Worm (Caenorhabditis elegans) whole organism, L1 larva: Measurements from ENCODE around the gene M60.7.

ENCODE experiments used
- ceh-82 ChIP-seq, 3 experiments: fragments of 150-350 bp in 1 of 3; sonication (generic microtip) in 2 of 3; optimal IDR thresholded peaks; 2 replicates each; lab custom pipeline; 2014 to 2017; ENCODE audit warnings: missing biosample characterization in 3 of 3, missing genetic modification characterization in 3 of 3
- ceh-88 ChIP-seq: fragments of 200-800 bp; sonication (Bioruptor generic); IDR thresholded peaks from 2 replicates; pipeline ENCODE4 v1.3.6; 2022; ENCODE audit warnings: missing genetic modification characterization, missing compliant biosample characterization
- efl-1 ChIP-seq, 4 experiments: fragments of 150-350 bp; optimal IDR thresholded peaks in 3 of 4; peaks in 1 of 4; 1 replicate in 1 of 4; 2 replicates in 3 of 4; lab custom pipeline; 2014; ENCODE audit warnings: missing biosample characterization in 2 of 4, missing genetic modification characterization in 2 of 4, missing genetic modification reagents in 2 of 4
- egl-27 ChIP-seq, 2 experiments: fragments of 150-350 bp in 1 of 2; sonication (generic microtip); optimal IDR thresholded peaks; 3 replicates each; lab custom pipeline; 2017 to 2018; ENCODE audit warnings: missing biosample characterization in 2 of 2, missing genetic modification characterization in 2 of 2, missing genetic modification reagents in 2 of 2
- elt-2 ChIP-seq: sonication (generic microtip); optimal IDR thresholded peaks from 2 replicates; lab custom pipeline; 2016; ENCODE audit warnings: missing genetic modification characterization, mild to moderate bottlenecking, inconsistent platforms, missing compliant biosample characterization, missing genetic modification reagents
- elt-3 ChIP-seq, 6 experiments: fragments of 150-350 bp in 1 of 6; sonication (generic microtip); optimal IDR thresholded peaks; 2 replicates each; lab custom pipeline; 2017 to 2018; ENCODE audit warnings: missing biosample characterization in 6 of 6, missing genetic modification characterization in 6 of 6, inconsistent platforms in 1 of 6
- fkh-10 ChIP-seq: sonication (generic microtip); optimal IDR thresholded peaks from 2 replicates; lab custom pipeline; 2017; ENCODE audit warnings: missing biosample characterization, missing genetic modification reagents, missing genetic modification characterization
- lin-39 ChIP-seq: fragments of 150-350 bp; optimal IDR thresholded peaks from 2 replicates; lab custom pipeline; 2014; ENCODE audit warnings: missing biosample characterization, missing genetic modification reagents, missing genetic modification characterization
- nhr-11 ChIP-seq: fragments of 150-350 bp; optimal IDR thresholded peaks from 2 replicates; lab custom pipeline; 2014; ENCODE audit warnings: missing biosample characterization, missing genetic modification characterization
- nhr-28 ChIP-seq: fragments of 150-350 bp; optimal IDR thresholded peaks from 2 replicates; lab custom pipeline; 2014; ENCODE audit warnings: missing biosample characterization, missing genetic modification characterization
- nhr-76 ChIP-seq: sonication (generic microtip); optimal IDR thresholded peaks from 2 replicates; lab custom pipeline; 2017; ENCODE audit warnings: missing biosample characterization, missing genetic modification characterization
- unc-130 ChIP-seq: fragments of 150-350 bp; optimal IDR thresholded peaks from 2 replicates; lab custom pipeline; 2017; ENCODE audit warnings: missing biosample characterization, missing genetic modification characterization, inconsistent platforms
- zag-1 ChIP-seq: fragments of 150-350 bp; optimal IDR thresholded peaks from 2 replicates; lab custom pipeline; 2014; ENCODE audit warnings: missing biosample characterization, missing genetic modification characterization
- ztf-11 ChIP-seq, 2 experiments: sonication (generic microtip); optimal IDR thresholded peaks; 2 replicates each; lab custom pipeline; 2016 to 2017; ENCODE audit warnings: missing genetic modification characterization in 2 of 2, missing biosample characterization in 1 of 2, missing compliant biosample characterization in 1 of 2

DNA sequence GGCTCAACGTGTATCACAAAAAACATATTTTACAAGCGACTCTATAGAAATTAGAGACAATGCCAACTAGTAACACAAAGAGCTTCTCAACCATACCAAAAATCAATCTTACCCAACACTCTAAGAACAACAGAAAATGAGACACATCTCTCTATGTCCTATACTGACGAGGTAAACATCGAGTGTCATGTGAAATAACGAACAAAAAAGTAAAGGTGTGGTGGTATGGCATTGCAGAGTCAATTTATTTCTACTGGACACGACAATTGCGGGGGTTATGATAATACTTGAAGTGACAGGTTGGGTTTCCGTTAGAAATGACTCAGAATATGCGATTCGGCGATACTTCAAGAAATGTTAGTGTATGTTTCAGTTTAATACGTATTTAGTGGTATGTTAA lies 24.5 kb downstream of the M60.7 start:
- TF ChIP-seq zag-1 (tag; lab: Kevin White, UChicago) (no peak), nhr-28 (tag; lab: Kevin White, UChicago) (no peak), nhr-76 (tag; lab: Kevin White, UChicago) (no peak), efl-1 (optimal IDR thresholded peaks at IDR 0.05; lab: Kevin White, UChicago) (no peak), efl-1 (GFP tag; optimal IDR thresholded peaks at IDR 0.05 in 1 of 2; lab: Kevin White, UChicago) (no peak), ceh-88 (no peak), lin-39 (tag; lab: Kevin White, UChicago) (no peak), ceh-82 (tag; optimal IDR thresholded peaks at IDR 0.05; lab: Kevin White, UChicago) (no peak), elt-3 (tag; optimal IDR thresholded peaks at IDR 0.05; lab: Kevin White, UChicago) (peak in 1 of 6 experiments; percentile 25), unc-130 (no peak), elt-2 (no peak), fkh-10 (GFP tag; lab: Kevin White, UChicago) (no peak), egl-27 (tag; optimal IDR thresholded peaks at IDR 0.05; lab: Kevin White, UChicago) (no peak), ztf-11 (tag; optimal IDR thresholded peaks at IDR 0.05; lab: Kevin White, UChicago) (no peak), nhr-11 (tag; lab: Kevin White, UChicago) (no peak)
